Worm (Caenorhabditis elegans) whole organism, late embryonic: Measurements from ENCODE around the gene chpf-2.

Experiments
- C38D4.7 ChIP-seq: fragments of 200-800 bp; sonication (Bioruptor generic); optimal IDR thresholded peaks from 2 replicates; lab custom pipeline; 2018; ENCODE audit warnings: mild to moderate bottlenecking, missing genetic modification characterization, moderate library complexity, missing compliant biosample characterization
- K09A11.1 ChIP-seq: sonication (generic microtip); optimal IDR thresholded peaks from 2 replicates; lab custom pipeline; 2017; ENCODE audit warnings: antibody characterized with exemption, mild to moderate bottlenecking, missing genetic modification characterization, missing compliant biosample characterization; ENCODE audit not compliant: insufficient read depth
- T23F11.4 ChIP-seq: fragments of 200-800 bp; sonication (Bioruptor generic); optimal IDR thresholded peaks from 2 replicates; lab custom pipeline; 2018; ENCODE audit warnings: mild to moderate bottlenecking, missing genetic modification characterization, missing compliant biosample characterization
- Y22D7AL.16 ChIP-seq: sonication (generic microtip); optimal IDR thresholded peaks from 2 replicates; lab custom pipeline; 2016; ENCODE audit warnings: missing genetic modification characterization, missing compliant biosample characterization
- ama-1 ChIP-seq: fragments of 150-350 bp; optimal IDR thresholded peaks from 2 replicates; lab custom pipeline; 2014
- ceh-18 ChIP-seq: sonication (generic microtip); optimal IDR thresholded peaks from 2 replicates; lab custom pipeline; 2016; ENCODE audit warnings: missing genetic modification characterization, missing compliant biosample characterization
- ceh-19 ChIP-seq: fragments of 200-800 bp; sonication (Bioruptor generic); optimal IDR thresholded peaks from 2 replicates; lab custom pipeline; 2018; ENCODE audit warnings: mild to moderate bottlenecking, missing genetic modification characterization, missing compliant biosample characterization
- ceh-2 ChIP-seq: sonication (generic microtip); optimal IDR thresholded peaks from 2 replicates; lab custom pipeline; 2016; ENCODE audit warnings: missing genotype, missing genetic modification characterization, missing compliant biosample characterization
- ceh-22 ChIP-seq: sonication (generic microtip); optimal IDR thresholded peaks from 2 replicates; lab custom pipeline; 2017; ENCODE audit warnings: missing biosample characterization, missing genetic modification characterization
- ceh-24 ChIP-seq: sonication (generic microtip); optimal IDR thresholded peaks from 2 replicates; lab custom pipeline; 2016; ENCODE audit warnings: mild to moderate bottlenecking, missing genetic modification characterization, missing compliant biosample characterization
- ceh-30 ChIP-seq: fragments of 150-350 bp; optimal IDR thresholded peaks from 2 replicates; lab custom pipeline; 2014; ENCODE audit warnings: missing biosample characterization, missing genetic modification characterization
- ceh-45 ChIP-seq: fragments of 200-800 bp; sonication (Bioruptor generic); IDR thresholded peaks from 2 replicates; pipeline ENCODE4 v1.3.6; 2022; ENCODE audit warnings: missing genetic modification reagents, missing genetic modification characterization, missing compliant biosample characterization
- ceh-48 ChIP-seq: sonication (generic microtip); optimal IDR thresholded peaks from 2 replicates; lab custom pipeline; 2016; ENCODE audit warnings: missing genetic modification characterization, inconsistent platforms, missing compliant biosample characterization
- ceh-9 ChIP-seq: sonication (generic microtip); optimal IDR thresholded peaks from 2 replicates; lab custom pipeline; 2016; ENCODE audit warnings: mild to moderate bottlenecking, missing genetic modification characterization, inconsistent platforms, missing compliant biosample characterization
- che-1 ChIP-seq: sonication (generic microtip); optimal IDR thresholded peaks from 2 replicates; lab custom pipeline; 2016; ENCODE audit warnings: mild to moderate bottlenecking, missing genetic modification characterization, missing compliant biosample characterization
- dve-1 ChIP-seq: sonication (generic microtip); optimal IDR thresholded peaks from 2 replicates; lab custom pipeline; 2017; ENCODE audit warnings: antibody characterized with exemption, mild to moderate bottlenecking, missing genetic modification characterization, missing compliant biosample characterization
- elt-2 ChIP-seq: sonication (generic microtip); optimal IDR thresholded peaks from 2 replicates; lab custom pipeline; 2016; ENCODE audit warnings: missing genetic modification reagents, missing genetic modification characterization, missing compliant biosample characterization
- eyg-1 ChIP-seq: sonication (generic microtip); optimal IDR thresholded peaks from 2 replicates; lab custom pipeline; 2016; ENCODE audit warnings: missing genotype, missing genetic modification characterization, missing compliant biosample characterization
- fax-1 ChIP-seq: sonication (generic microtip); optimal IDR thresholded peaks from 2 replicates; lab custom pipeline; 2016; ENCODE audit warnings: missing genotype, missing genetic modification characterization, missing compliant biosample characterization
- fkh-10 ChIP-seq: fragments of 150-350 bp; optimal IDR thresholded peaks from 2 replicates; lab custom pipeline; 2014; ENCODE audit warnings: missing biosample characterization, missing genetic modification reagents, missing genetic modification characterization
- fkh-6 ChIP-seq: sonication (generic microtip); optimal IDR thresholded peaks from 2 replicates; lab custom pipeline; 2016; ENCODE audit warnings: missing genetic modification characterization, missing compliant biosample characterization
- gmeb-2 ChIP-seq: sonication (generic microtip); optimal IDR thresholded peaks from 2 replicates; lab custom pipeline; 2016; ENCODE audit warnings: missing genetic modification characterization, inconsistent platforms, missing compliant biosample characterization
- hlh-13 ChIP-seq: fragments of 200-800 bp; sonication (Bioruptor generic); optimal IDR thresholded peaks from 2 replicates; lab custom pipeline; 2018; ENCODE audit warnings: mild to moderate bottlenecking, missing genetic modification characterization, missing compliant biosample characterization
- hlh-6 ChIP-seq: sonication (generic microtip); optimal IDR thresholded peaks from 2 replicates; lab custom pipeline; 2016; ENCODE audit warnings: missing genotype, missing genetic modification characterization, missing compliant biosample characterization
- lin-11 ChIP-seq: fragments of 200-800 bp; sonication (Bioruptor generic); optimal IDR thresholded peaks from 2 replicates; lab custom pipeline; 2018; ENCODE audit warnings: mild to moderate bottlenecking, missing genetic modification characterization, missing compliant biosample characterization
- nhr-11 ChIP-seq: fragments of 150-350 bp; optimal IDR thresholded peaks from 2 replicates; lab custom pipeline; 2014; ENCODE audit warnings: missing biosample characterization, missing genetic modification characterization
- nhr-232 ChIP-seq: sonication (generic microtip); optimal IDR thresholded peaks from 2 replicates; lab custom pipeline; 2016; ENCODE audit warnings: missing genetic modification characterization, missing compliant biosample characterization
- npax-4 ChIP-seq: sonication (generic microtip); optimal IDR thresholded peaks from 2 replicates; lab custom pipeline; 2016; ENCODE audit warnings: missing genetic modification characterization, missing compliant biosample characterization
- pat-9 ChIP-seq: fragments of 200-800 bp; sonication (Bioruptor generic); optimal IDR thresholded peaks from 2 replicates; lab custom pipeline; 2018; ENCODE audit warnings: mild to moderate bottlenecking, missing genetic modification characterization, moderate library complexity, missing compliant biosample characterization
- pax-1 ChIP-seq: fragments of 150-350 bp; optimal IDR thresholded peaks from 2 replicates; lab custom pipeline; 2014; ENCODE audit warnings: missing biosample characterization, missing genetic modification characterization
- pha-2 ChIP-seq: sonication (generic microtip); optimal IDR thresholded peaks from 2 replicates; lab custom pipeline; 2017; ENCODE audit warnings: mild to moderate bottlenecking, missing genetic modification characterization, missing compliant biosample characterization
- pros-1 ChIP-seq: fragments of 150-350 bp; optimal IDR thresholded peaks from 2 replicates; lab custom pipeline; 2014; ENCODE audit warnings: missing biosample characterization, missing genetic modification reagents, missing genetic modification characterization
- ref-2 ChIP-seq: sonication (generic microtip); optimal IDR thresholded peaks from 2 replicates; lab custom pipeline; 2016; ENCODE audit warnings: missing genetic modification characterization, missing compliant biosample characterization
- sdc-2 ChIP-seq: sonication (generic microtip); optimal IDR thresholded peaks from 2 replicates; lab custom pipeline; 2016; ENCODE audit warnings: missing genotype, missing genetic modification characterization, missing compliant biosample characterization
- sox-2 ChIP-seq: fragments of 200-800 bp; sonication (Bioruptor generic); IDR thresholded peaks from 2 replicates; pipeline ENCODE4 v1.3.6; 2022; ENCODE audit warnings: missing genetic modification reagents, missing genetic modification characterization, missing compliant biosample characterization
- tbx-2 ChIP-seq: sonication (generic microtip); optimal IDR thresholded peaks from 2 replicates; lab custom pipeline; 2016; ENCODE audit warnings: missing genetic modification characterization, missing compliant biosample characterization
- tbx-7 ChIP-seq: sonication (generic microtip); optimal IDR thresholded peaks from 2 replicates; lab custom pipeline; 2016; ENCODE audit warnings: missing genotype, missing genetic modification characterization, missing compliant biosample characterization
- ttx-3 ChIP-seq: sonication (generic microtip); optimal IDR thresholded peaks from 2 replicates; lab custom pipeline; 2016; ENCODE audit warnings: missing genetic modification reagents, missing genetic modification characterization, missing compliant biosample characterization
- unc-42 ChIP-seq: sonication (generic microtip); optimal IDR thresholded peaks from 2 replicates; lab custom pipeline; 2016; ENCODE audit warnings: missing genotype, missing genetic modification characterization, missing compliant biosample characterization
- unc-55 ChIP-seq: sonication (generic microtip); optimal IDR thresholded peaks from 2 replicates; lab custom pipeline; 2017; ENCODE audit warnings: missing biosample characterization, missing genetic modification reagents, missing genetic modification characterization
- unc-86 ChIP-seq: sonication (generic microtip); optimal IDR thresholded peaks from 2 replicates; lab custom pipeline; 2016; ENCODE audit warnings: missing genetic modification characterization, missing compliant biosample characterization
- ztf-16 ChIP-seq: sonication (generic microtip); optimal IDR thresholded peaks from 2 replicates; lab custom pipeline; 2017; ENCODE audit warnings: missing genetic modification characterization, missing compliant biosample characterization

chpf-2 gene

ce11 chrV:3010468-3010867, 28.7 kb downstream of the chpf-2 start, which contains the start of gene srw-136:
Gene srw-136, minus strand, starts transcription at chrV:3010568.
- TF ChIP-seq sdc-2 (tag; lab: Kevin White, UChicago) (no peak), unc-55 (GFP tag; lab: Kevin White, UChicago) (no peak), eyg-1 (tag; lab: Kevin White, UChicago) (no peak), dve-1 (tag; lab: Kevin White, UChicago) (no peak), ttx-3 (tag; lab: Kevin White, UChicago) (no peak), hlh-6 (no peak), T23F11.4 (GFP tag; lab: Kevin White, UChicago) (no peak), ceh-24 (tag; lab: Kevin White, UChicago) (no peak), tbx-2 (tag; lab: Kevin White, UChicago) (no peak), ceh-30 (no peak), ceh-19 (GFP tag; lab: Kevin White, UChicago) (no peak), fkh-6 (tag; lab: Kevin White, UChicago) (no peak), ceh-48 (no peak), ceh-18 (tag; lab: Kevin White, UChicago) (no peak), npax-4 (tag; lab: Kevin White, UChicago) (no peak), pax-1 (no peak), Y22D7AL.16 (no peak)

DNA sequence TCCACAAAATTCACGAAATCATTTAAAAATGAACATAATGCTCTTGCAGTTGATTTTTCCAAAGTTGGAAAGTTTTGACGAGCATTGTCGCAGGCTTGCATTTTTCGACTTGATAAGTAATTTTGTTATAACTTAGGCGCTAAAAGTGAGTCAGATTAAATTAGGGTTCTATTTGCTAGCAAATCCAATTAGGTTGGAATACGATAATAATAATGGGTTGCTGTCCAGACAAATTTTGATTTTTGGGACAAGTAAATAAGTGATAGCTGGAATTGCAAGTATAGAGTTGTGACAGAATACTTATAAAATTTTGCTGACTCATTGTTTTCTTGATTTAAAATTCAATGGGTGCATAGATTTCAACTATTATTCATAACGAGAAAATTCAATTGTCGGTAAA, 33.2 kb downstream of the chpf-2 start, which contains the start of gene srw-112:
Gene srw-112, minus strand, starts transcription at position 101 of the 400 bp plus-strand sequence.
- TF ChIP-seq nhr-11 (tag; lab: Kevin White, UChicago) (no peak), pros-1 (no peak), ztf-16 (tag; lab: Kevin White, UChicago) (no peak), ama-1 (lab: Kevin White, UChicago) (no peak), gmeb-2 (tag; lab: Kevin White, UChicago) (no peak), hlh-13 (GFP tag; lab: Kevin White, UChicago) (no peak), ceh-19 (GFP tag; lab: Kevin White, UChicago) (no peak), ceh-2 (tag; lab: Kevin White, UChicago) (no peak), pax-1 (no peak), K09A11.1 (tag; lab: Kevin White, UChicago) (no peak), C38D4.7 (no peak), elt-2 (tag; lab: Kevin White, UChicago) (no peak), tbx-7 (tag; lab: Kevin White, UChicago) (no peak), eyg-1 (tag; lab: Kevin White, UChicago) (no peak)

DNA sequence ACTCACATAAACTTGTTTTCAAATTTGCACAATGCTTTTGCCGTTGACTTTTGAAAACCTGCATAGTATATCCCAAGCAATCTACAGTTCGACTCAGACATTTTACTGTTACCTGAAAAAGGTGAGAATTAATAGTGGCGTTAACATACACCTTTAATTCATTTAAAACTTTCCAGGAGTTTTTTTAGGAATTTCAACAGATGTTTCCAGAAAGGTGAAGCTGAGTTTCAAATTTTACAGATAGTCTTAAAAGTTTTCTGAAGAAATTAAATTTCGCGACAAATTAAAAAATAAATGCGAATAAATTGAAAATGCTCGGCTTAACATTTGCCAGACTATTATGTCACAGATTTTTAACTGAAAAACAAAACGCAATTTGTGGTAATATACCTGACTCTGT, 39.4 kb downstream of the chpf-2 start, which contains the start of gene srw-119:
Gene srw-119, minus strand, starts transcription at position 101 of the 400 bp plus-strand sequence.
- TF ChIP-seq elt-2 (tag; lab: Kevin White, UChicago) (no peak), sox-2 (no peak)

DNA sequence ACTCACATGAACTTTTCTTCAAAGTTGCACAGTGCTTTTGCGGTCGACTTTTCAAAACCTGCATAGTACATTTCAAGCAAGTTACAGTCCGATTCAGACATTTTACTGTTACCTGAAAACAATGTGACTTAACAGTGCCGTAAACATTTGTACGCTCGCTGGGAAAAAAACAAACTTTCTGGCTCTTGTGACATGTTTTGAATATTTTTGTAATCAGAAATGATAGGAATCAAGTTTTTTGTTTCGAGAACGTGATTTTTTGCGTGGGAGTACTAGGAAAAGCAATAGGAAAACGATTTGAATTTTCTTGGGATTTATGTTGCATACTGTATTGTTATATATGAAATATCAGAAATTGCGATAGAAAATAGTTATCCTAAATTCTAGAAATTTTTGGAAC, 43.1 kb downstream of the chpf-2 start, which contains the start of gene srw-120:
Gene srw-120, minus strand, starts transcription at position 101 of the 400 bp plus-strand sequence.
- TF ChIP-seq pha-2 = no peak
- TF ChIP-seq ztf-16 (tag; lab: Kevin White, UChicago) = no peak
- TF ChIP-seq unc-86 (tag; lab: Kevin White, UChicago) = no peak
- no peak for TF ChIP-seq sdc-2 (tag; lab: Kevin White, UChicago)
- TF ChIP-seq fax-1 = no peak
- no peak for TF ChIP-seq pat-9 (tag; lab: Kevin White, UChicago)
- TF ChIP-seq ceh-9 (tag; lab: Kevin White, UChicago) = no peak
- TF ChIP-seq ceh-45 (GFP tag; lab: Robert Waterston, UW) = no peak
- no peak for TF ChIP-seq ceh-22 (tag; lab: Kevin White, UChicago)
- no peak for TF ChIP-seq nhr-232 (tag; lab: Kevin White, UChicago)
- TF ChIP-seq che-1 (tag; lab: Kevin White, UChicago) = no peak
- no peak for TF ChIP-seq unc-42 (tag; lab: Kevin White, UChicago)
- no peak for TF ChIP-seq ref-2 (tag; lab: Kevin White, UChicago)
- no peak for TF ChIP-seq lin-11 (tag; lab: Kevin White, UChicago)
- no peak for TF ChIP-seq ceh-19 (GFP tag; lab: Kevin White, UChicago)
- TF ChIP-seq elt-2 (tag; lab: Kevin White, UChicago) = no peak
- TF ChIP-seq fkh-10 (GFP tag; lab: Kevin White, UChicago) = no peak
